Worm (Caenorhabditis elegans) whole organism, L4/young adult: ENCODE data around the gene F59B2.3.

Experiments
- W03F9.2 ChIP-seq: fragments of 150-350 bp; optimal IDR thresholded peaks from 2 replicates; lab custom pipeline; 2014; ENCODE audit warnings: missing biosample characterization, missing genetic modification characterization
- dao-5 ChIP-seq: sonication (generic microtip); optimal IDR thresholded peaks from 2 replicates; lab custom pipeline; 2016; ENCODE audit warnings: missing genotype, missing genetic modification characterization, moderate library complexity, missing compliant biosample characterization
- him-1 ChIP-seq: sonication (generic microtip); optimal IDR thresholded peaks from 2 replicates; lab custom pipeline; 2016; ENCODE audit warnings: missing genotype, missing genetic modification reagents, missing genetic modification characterization, missing compliant biosample characterization

- TF ChIP-seq dao-5 (tag; lab: Kevin White, UChicago), result no peak
- TF ChIP-seq W03F9.2 (tag; lab: Kevin White, UChicago), result peak; percentile 79
- no peak for TF ChIP-seq him-1 (tag; lab: Kevin White, UChicago)
Measured at ce11 chrIII:8971255-8972020, 28.1 kb downstream of the F59B2.3 start, which contains the start of the genes eif-3.D and R08D7.4.
